Worm (Caenorhabditis elegans): Measurements from ENCODE around the gene Y57A10C.8.

Gene Y57A10C.8

ce11 chrII:12401791-12402190, 27.9 kb downstream of the Y57A10C.8 start, which contains the start of gene sre-29:
Gene sre-29, minus strand, starts transcription at chrII:12401891.
- TF ChIP-seq ceh-18 (tag; optimal IDR thresholded peaks at IDR 0.05) = no peak
- TF ChIP-seq madf-2 (tag; optimal IDR thresholded peaks at IDR 0.05) = no peak
- TF ChIP-seq unc-3 (GFP tag; conservative IDR thresholded peaks at IDR 0.05) = no peak
- no peak for TF ChIP-seq unc-3 (tag; optimal IDR thresholded peaks at IDR 0.05)
- no peak for TF ChIP-seq pax-1 (tag; optimal IDR thresholded peaks at IDR 0.05)
- TF ChIP-seq hlh-15 (tag; optimal IDR thresholded peaks at IDR 0.05) = no peak
- no peak for TF ChIP-seq ceh-9 (tag; optimal IDR thresholded peaks at IDR 0.05)
- no peak for TF ChIP-seq ets-4 (tag; optimal IDR thresholded peaks at IDR 0.05)
- TF ChIP-seq zip-5 (tag; optimal IDR thresholded peaks at IDR 0.05) = no peak
- no peak for TF ChIP-seq T23F11.4 (GFP tag; optimal IDR thresholded peaks at IDR 0.05)
- no peak for TF ChIP-seq gmeb-2 (tag; optimal IDR thresholded peaks at IDR 0.05)

ce11 chrII:12397656-12398055, 32.0 kb downstream of the Y57A10C.8 start, which contains the start of gene F57G9.7:
Gene F57G9.7, minus strand, starts transcription at chrII:12397756.
- TF ChIP-seq fkh-10 (GFP tag; optimal IDR thresholded peaks at IDR 0.05) (no peak), pat-9 (tag; optimal IDR thresholded peaks at IDR 0.05) (no peak), Y22D7AL.16 (tag; optimal IDR thresholded peaks at IDR 0.05) (no peak), eyg-1 (tag; optimal IDR thresholded peaks at IDR 0.05) (no peak), ref-2 (tag; optimal IDR thresholded peaks at IDR 0.05) (no peak), ceh-45 (GFP tag; IDR thresholded peaks at IDR 0.05) (no peak), pqm-1 (tag; optimal IDR thresholded peaks at IDR 0.05) (no peak), tbx-2 (tag; optimal IDR thresholded peaks at IDR 0.05) (no peak)

ce11 chrII:12394138-12394537, 35.5 kb downstream of the Y57A10C.8 start:
- TF ChIP-seq C08G9.2 (tag; optimal IDR thresholded peaks at IDR 0.05) = no peak
- TF ChIP-seq gmeb-2 (tag; optimal IDR thresholded peaks at IDR 0.05) = no peak
- TF ChIP-seq Y22D7AL.16 (tag; optimal IDR thresholded peaks at IDR 0.05) = no peak
- TF ChIP-seq lim-6 (tag; optimal IDR thresholded peaks at IDR 0.05) = no peak
- TF ChIP-seq ceh-48 (tag; optimal IDR thresholded peaks at IDR 0.05) = peak; percentile 38
- no peak for TF ChIP-seq hlh-15 (tag; optimal IDR thresholded peaks at IDR 0.05)
- TF ChIP-seq odd-2 (tag; optimal IDR thresholded peaks at IDR 0.05) = no peak

ce11 chrII:12393690-12394089, 36.0 kb downstream of the Y57A10C.8 start, which contains the start of gene Y57A10B.7:
Gene Y57A10B.7, minus strand, starts transcription at chrII:12393790.
- no peak for TF ChIP-seq npax-4 (tag; optimal IDR thresholded peaks at IDR 0.05)

ce11 chrII:12389783-12390182, 39.9 kb downstream of the Y57A10C.8 start, which contains the start of gene Y57A10B.6:
Gene Y57A10B.6, plus strand, starts transcription at chrII:12390083.
- TF ChIP-seq nfya-1 (tag; optimal IDR thresholded peaks at IDR 0.05) = no peak
- no peak for TF ChIP-seq hlh-6 (tag; optimal IDR thresholded peaks at IDR 0.05)
- TF ChIP-seq ceh-14 (tag; optimal IDR thresholded peaks at IDR 0.05) = no peak
- TF ChIP-seq unc-42 (tag; optimal IDR thresholded peaks at IDR 0.05) = no peak
- no peak for TF ChIP-seq pag-3 (tag; optimal IDR thresholded peaks at IDR 0.05; ENCODE audit: borderline replicate concordance)
- no peak for TF ChIP-seq mec-3 (tag; optimal IDR thresholded peaks at IDR 0.05; ENCODE audit: borderline replicate concordance)
- no peak for TF ChIP-seq pax-1 (tag; optimal IDR thresholded peaks at IDR 0.05)
- no peak for TF ChIP-seq sox-4 (tag; optimal IDR thresholded peaks at IDR 0.05)
- TF ChIP-seq ceh-34 (tag; optimal IDR thresholded peaks at IDR 0.05) = no peak
- TF ChIP-seq ztf-16 (tag; optimal IDR thresholded peaks at IDR 0.05) = no peak
- TF ChIP-seq ceh-31 (tag; optimal IDR thresholded peaks at IDR 0.05) = no peak

- TF ChIP-seq unc-55 (GFP tag; optimal IDR thresholded peaks at IDR 0.05) = no peak
- TF ChIP-seq odd-2 (tag; optimal IDR thresholded peaks at IDR 0.05) = no peak
- no peak for TF ChIP-seq elt-2 (tag; optimal IDR thresholded peaks at IDR 0.05)
- TF ChIP-seq ceh-9 (tag; optimal IDR thresholded peaks at IDR 0.05) = no peak
- no peak for TF ChIP-seq dve-1 (tag; optimal IDR thresholded peaks at IDR 0.05)
- TF ChIP-seq sox-4 (tag; optimal IDR thresholded peaks at IDR 0.05) = no peak
- TF ChIP-seq ceh-18 (tag; optimal IDR thresholded peaks at IDR 0.05) = no peak
- no peak for TF ChIP-seq elt-4 (tag; optimal IDR thresholded peaks at IDR 0.05)
- TF ChIP-seq fax-1 (tag; optimal IDR thresholded peaks at IDR 0.05) = no peak
- TF ChIP-seq fkh-10 (GFP tag; optimal IDR thresholded peaks at IDR 0.05) = no peak
- no peak for TF ChIP-seq pax-1 (tag; optimal IDR thresholded peaks at IDR 0.05)
- TF ChIP-seq tbx-2 (tag; optimal IDR thresholded peaks at IDR 0.05) = no peak
- TF ChIP-seq ceh-14 (tag; optimal IDR thresholded peaks at IDR 0.05) = no peak
- TF ChIP-seq ceh-6 (GFP tag; optimal IDR thresholded peaks at IDR 0.05) = no peak
- no peak for TF ChIP-seq Y22D7AL.16 (tag; optimal IDR thresholded peaks at IDR 0.05)
- no peak for TF ChIP-seq gmeb-2 (tag; optimal IDR thresholded peaks at IDR 0.05)
Observed at ce11 chrII:12387980-12388379, 41.7 kb downstream of the Y57A10C.8 start, which contains the start of gene sre-41. Gene sre-41, plus strand, starts transcription at chrII:12388280.

All from whole organism, late embryonic.